Fruit fly (Drosophila melanogaster): ENCODE data around the gene mys.

Gene mys

dm6 chrX:8114476-8115342 is 53.3 kb downstream of the mys start (continued):
- TF ChIP-seq CG6808 (GFP tag; optimal IDR thresholded peaks at IDR 0.05) = no peak
- TF ChIP-seq Met (GFP tag; optimal IDR thresholded peaks at IDR 0.05) = peak; percentile 64
- peak; percentile 31 for TF ChIP-seq CG31627 (GFP tag; optimal IDR thresholded peaks at IDR 0.05)

- TF ChIP-seq fkh (GFP tag; optimal IDR thresholded peaks at IDR 0.05) (no peak), Sox102F (GFP tag; optimal IDR thresholded peaks at IDR 0.05) (no peak), CG32006 (GFP tag; optimal IDR thresholded peaks at IDR 0.05) (no peak), CG11294 (GFP tag; IDR thresholded peaks at IDR 0.05) (no peak), vri (GFP tag; optimal IDR thresholded peaks at IDR 0.05) (no peak), CG4318 (GFP tag; optimal IDR thresholded peaks at IDR 0.05) (no peak), Eip78C (GFP tag) (no peak), svp (GFP tag) (no peak), dsx (GFP tag; optimal IDR thresholded peaks at IDR 0.05; ENCODE audit: poor library complexity, severe bottlenecking) (no peak), Sox14 (GFP tag; optimal IDR thresholded peaks at IDR 0.05) (no peak), CG1621 (tag; optimal IDR thresholded peaks at IDR 0.05) (no peak), Eip93F (GFP tag; optimal IDR thresholded peaks at IDR 0.05) (no peak), topi (GFP tag; optimal IDR thresholded peaks at IDR 0.05) (no peak), Lpt (GFP tag; optimal IDR thresholded peaks at IDR 0.05) (no peak), eg (GFP tag; IDR thresholded peaks at IDR 0.05) (no peak), Ets96B (tag; optimal IDR thresholded peaks at IDR 0.05) (no peak), CG6854 (GFP tag; optimal IDR thresholded peaks at IDR 0.05) (no peak), CG10631 (GFP tag; optimal IDR thresholded peaks at IDR 0.05) (no peak), Blimp-1 (GFP tag; optimal IDR thresholded peaks at IDR 0.05) (no peak)
These were observed 53.9 kb downstream of the mys start for dm6 chrX:8115343-8115676.

dm6 chrX:8115717-8116311 is 54.4 kb downstream of the mys start, which contains the start of gene Gclc:
Gene Gclc (minus strand): TSS chrX:8116147.
- TF ChIP-seq Hr38 (GFP tag; optimal IDR thresholded peaks at IDR 0.05) (no peak), CG11762 (GFP tag; optimal IDR thresholded peaks at IDR 0.05; ENCODE audit: insufficient read depth) (no peak), Gug (GFP tag; IDR thresholded peaks at IDR 0.05) (no peak), vri (GFP tag; optimal IDR thresholded peaks at IDR 0.05) (no peak), esn (GFP tag; optimal IDR thresholded peaks at IDR 0.05) (no peak), cyc (GFP tag; optimal IDR thresholded peaks at IDR 0.05) (no peak), pdm3 (GFP tag; optimal IDR thresholded peaks at IDR 0.05) (no peak), CG16779 (tag; optimal IDR thresholded peaks at IDR 0.05) (peak; percentile 3), CG3919 (GFP tag; optimal IDR thresholded peaks at IDR 0.05) (no peak), CG6792 (GFP tag; optimal IDR thresholded peaks at IDR 0.05) (no peak), acj6 (GFP tag; optimal IDR thresholded peaks at IDR 0.05) (no peak), lz (GFP tag; optimal IDR thresholded peaks at IDR 0.05) (no peak), Eip93F (GFP tag; optimal IDR thresholded peaks at IDR 0.05) (no peak), Eip78C (GFP tag) (peak; percentile 84), Sox15 (GFP tag; optimal IDR thresholded peaks at IDR 0.05) (no peak), CG1621 (tag; optimal IDR thresholded peaks at IDR 0.05) (no peak), fd59A (GFP tag; optimal IDR thresholded peaks at IDR 0.05) (no peak), CG6163 (GFP tag; IDR thresholded peaks at IDR 0.05) (no peak), Smox (GFP tag; optimal IDR thresholded peaks at IDR 0.05) (no peak), CG6276 (GFP tag; optimal IDR thresholded peaks at IDR 0.05) (peak; percentile 4), fkh (GFP tag; optimal IDR thresholded peaks at IDR 0.05) (peak; percentile 5), Sox14 (GFP tag; optimal IDR thresholded peaks at IDR 0.05) (no peak), topi (GFP tag; optimal IDR thresholded peaks at IDR 0.05) (no peak), net (GFP tag; optimal IDR thresholded peaks at IDR 0.05) (no peak), dac (GFP tag; optimal IDR thresholded peaks at IDR 0.05) (no peak), Eip75B (GFP tag; optimal IDR thresholded peaks at IDR 0.05) (no peak), CG15336 (GFP tag; IDR thresholded peaks at IDR 0.05) (no peak), Hr39 (GFP tag; optimal IDR thresholded peaks at IDR 0.05) (no peak), OdsH (GFP tag; optimal IDR thresholded peaks at IDR 0.05) (no peak)

Measured in whole organism, prepupa.